Worm (Caenorhabditis elegans) whole organism, L1 larva: ENCODE results near the gene R10E9.4.

Experiments
- fkh-10 ChIP-seq: sonication (generic microtip); optimal IDR thresholded peaks from 2 replicates; lab custom pipeline; 2017; ENCODE audit warnings: missing biosample characterization, missing genetic modification reagents, missing genetic modification characterization
- fkh-8 ChIP-seq: sonication (generic microtip); optimal IDR thresholded peaks from 2 replicates; lab custom pipeline; 2016; ENCODE audit warnings: mild to moderate bottlenecking, missing genetic modification characterization, missing compliant biosample characterization
- lin-14 ChIP-seq: fragments of 200-800 bp; sonication (Bioruptor generic); optimal IDR thresholded peaks from 2 replicates; lab custom pipeline; 2018; ENCODE audit warnings: mild to moderate bottlenecking, missing genetic modification characterization, moderate library complexity, missing compliant biosample characterization
- lin-39 ChIP-seq: fragments of 150-350 bp; optimal IDR thresholded peaks from 2 replicates; lab custom pipeline; 2014; ENCODE audit warnings: missing biosample characterization, missing genetic modification reagents, missing genetic modification characterization
- lir-3 ChIP-seq: sonication (generic microtip); optimal IDR thresholded peaks from 2 replicates; lab custom pipeline; 2016; ENCODE audit warnings: mild to moderate bottlenecking, missing genetic modification characterization, moderate library complexity, missing compliant biosample characterization; ENCODE audit not compliant: poor library complexity
- mab-9 ChIP-seq: fragments of 200-800 bp; sonication (Bioruptor generic); IDR thresholded peaks from 2 replicates; pipeline ENCODE4 v1.3.6; 2022; ENCODE audit warnings: missing genetic modification reagents, missing genetic modification characterization, missing compliant biosample characterization
- nhr-12 ChIP-seq: sonication (generic microtip); optimal IDR thresholded peaks from 2 replicates; lab custom pipeline; 2017; ENCODE audit warnings: missing biosample characterization, missing genetic modification characterization
- nhr-20 ChIP-seq: sonication (generic microtip); optimal IDR thresholded peaks from 2 replicates; lab custom pipeline; 2016; ENCODE audit warnings: mild to moderate bottlenecking, missing genetic modification characterization, missing compliant biosample characterization
- ztf-11 ChIP-seq, 2 experiments: sonication (generic microtip); optimal IDR thresholded peaks; 2 replicates each; lab custom pipeline; 2016 to 2017; ENCODE audit warnings: missing genetic modification characterization in 2 of 2, missing biosample characterization in 1 of 2, missing compliant biosample characterization in 1 of 2

DNA sequence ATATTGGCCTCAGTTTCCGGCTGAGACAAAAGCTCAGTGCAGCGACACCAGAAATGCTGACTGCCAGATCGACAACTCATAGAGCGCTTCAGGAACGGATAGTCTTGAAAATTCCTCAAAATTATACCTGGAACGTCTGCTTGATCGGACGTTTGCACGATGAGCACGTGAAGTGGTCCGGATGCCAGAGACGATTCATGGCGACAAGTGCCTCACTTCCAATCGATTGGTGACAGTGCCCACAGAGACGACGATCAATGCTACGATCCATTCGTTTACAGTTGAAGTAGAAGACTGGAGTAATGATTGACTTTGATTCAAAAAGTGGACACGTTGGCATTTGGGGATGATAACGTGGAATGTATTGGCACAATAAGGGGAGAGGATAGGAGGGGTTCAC is 13.8 kb upstream of the R10E9.4 start, which contains the start of gene Y1A5A.1:
- TF ChIP-seq nhr-20 (no peak), nhr-12 (tag; lab: Kevin White, UChicago) (no peak), fkh-8 (tag; lab: Kevin White, UChicago) (no peak), ztf-11 (tag; optimal IDR thresholded peaks at IDR 0.05; lab: Kevin White, UChicago) (no peak), fkh-10 (GFP tag; lab: Kevin White, UChicago) (no peak), lin-39 (tag; lab: Kevin White, UChicago) (no peak), mab-9 (GFP tag; lab: Robert Waterston, UW) (no peak), lin-14 (GFP tag; lab: Kevin White, UChicago) (no peak), lir-3 (tag; lab: Kevin White, UChicago) (no peak)
